Worm (Caenorhabditis elegans): Measurements from ENCODE around the gene F44D12.19.

The F44D12.19 gene

ce11 chrIV:10009536-10009935 is 11.8 kb upstream of the F44D12.19 start, which contains the start of gene magu-4:
magu-4 (plus strand) TSS chrIV:10009753.
- TF ChIP-seq C34F6.9 (tag; optimal IDR thresholded peaks at IDR 0.05), result no peak
- no peak for TF ChIP-seq nhr-21 (tag; optimal IDR thresholded peaks at IDR 0.05)
- TF ChIP-seq egl-27 (tag; optimal IDR thresholded peaks at IDR 0.05), result no peak
- no peak for TF ChIP-seq ZK546.5 (tag; optimal IDR thresholded peaks at IDR 0.05)
- TF ChIP-seq nhr-11 (tag; optimal IDR thresholded peaks at IDR 0.05), result no peak
- peak; percentile 17 for TF ChIP-seq nhr-25 (tag; optimal IDR thresholded peaks at IDR 0.05)

- TF ChIP-seq nhr-11 (tag; optimal IDR thresholded peaks at IDR 0.05) (no peak), sma-3 (GFP tag; optimal IDR thresholded peaks at IDR 0.05) (no peak), ztf-11 (tag; optimal IDR thresholded peaks at IDR 0.05) (no peak), peb-1 (tag; optimal IDR thresholded peaks at IDR 0.05) (no peak), nhr-6 (tag; optimal IDR thresholded peaks at IDR 0.05) (no peak), sem-4 (tag; optimal IDR thresholded peaks at IDR 0.05) (no peak), mdl-1 (tag; optimal IDR thresholded peaks at IDR 0.05) (no peak), lin-39 (tag; optimal IDR thresholded peaks at IDR 0.05) (no peak), nhr-25 (tag; optimal IDR thresholded peaks at IDR 0.05) (no peak), R02D3.7 (tag; optimal IDR thresholded peaks at IDR 0.05) (no peak), mbf-1 (tag; optimal IDR thresholded peaks at IDR 0.05) (no peak), dmd-4 (tag; optimal IDR thresholded peaks at IDR 0.05) (no peak), lsy-2 (tag; optimal IDR thresholded peaks at IDR 0.05) (no peak), nhr-10 (tag; optimal IDR thresholded peaks at IDR 0.05) (no peak), aly-2 (tag; optimal IDR thresholded peaks at IDR 0.05) (no peak), skn-1 (tag; optimal IDR thresholded peaks at IDR 0.05) (no peak), snpc-4 (tag; optimal IDR thresholded peaks at IDR 0.05) (no peak), unc-62 (GFP tag; optimal IDR thresholded peaks at IDR 0.05) (no peak), ceh-82 (tag; optimal IDR thresholded peaks at IDR 0.05) (no peak)
These were observed 4.4 kb upstream of the F44D12.19 start, which contains the start of gene ent-7 for ce11 chrIV:10016977-10017376. ent-7 (plus strand) TSS chrIV:10017277.

ce11 chrIV:10017633-10018032 is 3.8 kb upstream of the F44D12.19 start, which contains the start of gene F44D12.2:
F44D12.2 (minus strand) TSS chrIV:10017733.
- TF ChIP-seq fos-1 (tag; optimal IDR thresholded peaks at IDR 0.05) (peak; percentile 7), ztf-4 (tag; optimal IDR thresholded peaks at IDR 0.05) (no peak)

- TF ChIP-seq ama-1 (optimal IDR thresholded peaks at IDR 0.05), result no peak
- TF ChIP-seq lsy-2 (tag; optimal IDR thresholded peaks at IDR 0.05), result no peak
- TF ChIP-seq nhr-25 (tag; optimal IDR thresholded peaks at IDR 0.05), result no peak
- TF ChIP-seq gmeb-1 (tag; optimal IDR thresholded peaks at IDR 0.05), result no peak
- no peak for TF ChIP-seq mbf-1 (tag; optimal IDR thresholded peaks at IDR 0.05)
- no peak for TF ChIP-seq nhr-10 (tag; optimal IDR thresholded peaks at IDR 0.05)
- TF ChIP-seq egl-27 (tag; optimal IDR thresholded peaks at IDR 0.05), result no peak
- TF ChIP-seq elt-1 (tag; optimal IDR thresholded peaks at IDR 0.05), result no peak
These were observed 1.6 kb downstream of the F44D12.19 start, which contains the start of gene F44D12.8 for ce11 chrIV:10022991-10023390. F44D12.8 (plus strand) TSS chrIV:10023291.

ce11 chrIV:10026129-10026528 is 4.7 kb downstream of the F44D12.19 start:
- TF ChIP-seq ztf-4 (tag; optimal IDR thresholded peaks at IDR 0.05) (no peak), blmp-1 (tag; optimal IDR thresholded peaks at IDR 0.05; ENCODE audit: insufficient read depth) (no peak), nhr-6 (tag; optimal IDR thresholded peaks at IDR 0.05) (no peak), mbf-1 (tag; optimal IDR thresholded peaks at IDR 0.05) (no peak), unc-39 (tag; optimal IDR thresholded peaks at IDR 0.05) (no peak), lin-11 (tag; optimal IDR thresholded peaks at IDR 0.05) (no peak), crh-2 (tag; optimal IDR thresholded peaks at IDR 0.05) (no peak)

ce11 chrIV:10027566-10027965 is 6.2 kb downstream of the F44D12.19 start, which contains the start of gene gipc-2:
gipc-2 (minus strand) TSS chrIV:10027666.
- TF ChIP-seq ceh-82 (tag; optimal IDR thresholded peaks at IDR 0.05) (no peak), skn-1 (tag; optimal IDR thresholded peaks at IDR 0.05) (no peak), lin-13 (GFP tag; optimal IDR thresholded peaks at IDR 0.05) (no peak), nhr-25 (tag; optimal IDR thresholded peaks at IDR 0.05) (no peak), mab-5 (tag; optimal IDR thresholded peaks at IDR 0.05) (no peak), unc-55 (GFP tag; optimal IDR thresholded peaks at IDR 0.05) (no peak), sem-4 (tag; optimal IDR thresholded peaks at IDR 0.05) (no peak), fos-1 (tag; optimal IDR thresholded peaks at IDR 0.05) (no peak), zag-1 (tag; optimal IDR thresholded peaks at IDR 0.05) (no peak), elt-3 (tag; optimal IDR thresholded peaks at IDR 0.05) (no peak), F13H6.1 (tag; optimal IDR thresholded peaks at IDR 0.05) (no peak), lin-11 (tag; optimal IDR thresholded peaks at IDR 0.05) (no peak), ztf-4 (tag; optimal IDR thresholded peaks at IDR 0.05) (no peak), lsy-2 (tag; optimal IDR thresholded peaks at IDR 0.05) (no peak), peb-1 (tag; optimal IDR thresholded peaks at IDR 0.05) (no peak)

Data from whole organism, L2 larva.